Fruit fly (Drosophila melanogaster) whole organism, pupa: ENCODE results near the gene CG42369.

Experiments used
- CG10348 ChIP-seq: fragments of 200-800 bp; sonication (Bioruptor generic); IDR thresholded peaks from 2 replicates; pipeline ENCODE4 v1.3.6; 2022; ENCODE audit warnings: missing biosample characterization, missing genetic modification characterization
- CG12605 ChIP-seq: fragments of 200-800 bp; sonication (Bioruptor generic); IDR thresholded peaks from 2 replicates; pipeline ENCODE4 v1.3.6; 2022; ENCODE audit warnings: missing biosample characterization, missing genetic modification characterization
- CG13204 ChIP-seq: fragments of 200-800 bp; sonication (Bioruptor generic); optimal IDR thresholded peaks from 2 replicates; lab custom pipeline; 2018; ENCODE audit warnings: missing biosample characterization, mild to moderate bottlenecking, missing genetic modification characterization, moderate library complexity
- CG14655 ChIP-seq: fragments of 200-800 bp; sonication (Bioruptor generic); optimal IDR thresholded peaks from 3 replicates; lab custom pipeline; 2017; ENCODE audit warnings: mild to moderate bottlenecking, missing biosample characterization, missing genetic modification reagents, missing genetic modification characterization
- CG15710 ChIP-seq: fragments of 200-800 bp; sonication (Bioruptor generic); optimal IDR thresholded peaks from 2 replicates; lab custom pipeline; 2018; ENCODE audit warnings: missing biosample characterization, mild to moderate bottlenecking, missing genetic modification characterization, moderate library complexity
- CG17806 ChIP-seq: fragments of 200-800 bp; sonication (Bioruptor generic); optimal IDR thresholded peaks from 2 replicates; lab custom pipeline; 2018; ENCODE audit warnings: missing biosample characterization, mild to moderate bottlenecking, missing genetic modification characterization, moderate library complexity
- CG32121 ChIP-seq: fragments of 200-800 bp; sonication (Bioruptor generic); IDR thresholded peaks from 2 replicates; pipeline ENCODE4 v1.3.6; 2022; ENCODE audit warnings: missing biosample characterization, missing genetic modification characterization
- CG34367 ChIP-seq: fragments of 200-800 bp; sonication (Bioruptor generic); optimal IDR thresholded peaks from 2 replicates; lab custom pipeline; 2018; ENCODE audit warnings: missing biosample characterization, mild to moderate bottlenecking, missing genetic modification characterization
- CG4496 ChIP-seq: fragments of 200-800 bp; sonication (Bioruptor generic); IDR thresholded peaks from 3 replicates; pipeline ENCODE4 v1.3.6; 2022; ENCODE audit warnings: missing biosample characterization, missing genetic modification characterization
- CG8159 ChIP-seq: fragments of 200-800 bp; sonication (Bioruptor generic); optimal IDR thresholded peaks from 3 replicates; lab custom pipeline; 2018; ENCODE audit warnings: missing biosample characterization, mild to moderate bottlenecking, missing genetic modification characterization, moderate library complexity
- CG8301 ChIP-seq: fragments of 200-800 bp; sonication (Bioruptor generic); optimal IDR thresholded peaks from 2 replicates; lab custom pipeline; 2018; ENCODE audit warnings: missing biosample characterization, mild to moderate bottlenecking, missing genetic modification characterization
- CG9948 ChIP-seq: fragments of 200-800 bp; sonication (Bioruptor generic); optimal IDR thresholded peaks from 2 replicates; lab custom pipeline; 2018; ENCODE audit warnings: missing biosample characterization, mild to moderate bottlenecking, missing genetic modification characterization, moderate library complexity
- D1 ChIP-seq: fragments of 200-800 bp; sonication (Bioruptor generic); optimal IDR thresholded peaks from 2 replicates; lab custom pipeline; 2018; ENCODE audit warnings: missing biosample characterization, mild to moderate bottlenecking, missing genetic modification characterization, moderate library complexity
- EcR ChIP-seq: fragments of 200-800 bp; sonication (Bioruptor generic); optimal IDR thresholded peaks from 3 replicates; lab custom pipeline; 2019; ENCODE audit warnings: missing biosample characterization, missing genetic modification characterization, mild to moderate bottlenecking, moderate library complexity, missing genetic modification reagents
- Ets98B ChIP-seq: fragments of 200-800 bp; sonication (Bioruptor generic); IDR thresholded peaks from 2 replicates; pipeline ENCODE4 v1.3.6; 2022; ENCODE audit warnings: missing biosample characterization, missing genetic modification characterization
- Pif1A ChIP-seq: fragments of 200-800 bp; sonication (Bioruptor generic); optimal IDR thresholded peaks from 3 replicates; lab custom pipeline; 2016; ENCODE audit warnings: missing biosample characterization, missing genetic modification characterization
- Pif1B ChIP-seq: fragments of 200-800 bp; sonication (Bioruptor generic); optimal IDR thresholded peaks from 3 replicates; lab custom pipeline; 2016; ENCODE audit warnings: missing biosample characterization, missing genetic modification characterization
- Snoo ChIP-seq: fragments of 200-800 bp; sonication (Bioruptor generic); optimal IDR thresholded peaks from 3 replicates; lab custom pipeline; 2017; ENCODE audit warnings: missing biosample characterization, mild to moderate bottlenecking, missing genetic modification characterization, inconsistent platforms
- fd96Ca ChIP-seq: fragments of 200-800 bp; sonication (Bioruptor generic); IDR thresholded peaks from 3 replicates; pipeline ENCODE4 v1.3.6; 2022; ENCODE audit warnings: missing biosample characterization, missing genetic modification characterization
- gl ChIP-seq: fragments of 200-800 bp; sonication (Bioruptor generic); optimal IDR thresholded peaks from 2 replicates; lab custom pipeline; 2018; ENCODE audit warnings: missing biosample characterization, mild to moderate bottlenecking, missing genetic modification characterization
- rn ChIP-seq: fragments of 200-800 bp; sonication (Bioruptor generic); IDR thresholded peaks from 2 replicates; pipeline ENCODE4 v1.3.6; 2022; ENCODE audit warnings: missing biosample characterization, missing genetic modification characterization

Gene CG42369

dm6 chr2L:6397149-6397548 lies at the start of gene CG42369:
TSS of gene CG42369 (minus strand) at chr2L:6397249.
- TF ChIP-seq Snoo (tag; lab: Kevin White, UChicago), result no peak
- no peak for TF ChIP-seq CG17806 (tag; lab: Kevin White, UChicago)
- no peak for TF ChIP-seq fd96Ca (GFP tag; lab: Robert Waterston, UW)
- TF ChIP-seq CG32121 (GFP tag; lab: Robert Waterston, UW), result no peak
- TF ChIP-seq Pif1A (GFP tag; lab: Kevin White, UChicago), result no peak
- no peak for TF ChIP-seq gl
- TF ChIP-seq rn (GFP tag; lab: Robert Waterston, UW), result no peak
- TF ChIP-seq Pif1B (GFP tag; lab: Kevin White, UChicago), result no peak
- TF ChIP-seq CG10348, result no peak
- TF ChIP-seq CG13204 (GFP tag; lab: Kevin White, UChicago), result no peak
- TF ChIP-seq CG8159 (tag; lab: Kevin White, UChicago), result no peak
- TF ChIP-seq CG14655 (GFP tag; lab: Kevin White, UChicago), result no peak
- TF ChIP-seq EcR (GFP tag; lab: Kevin White, UChicago), result no peak
- TF ChIP-seq CG9948 (tag; lab: Kevin White, UChicago), result no peak
- no peak for TF ChIP-seq CG15710 (tag; lab: Kevin White, UChicago)
- TF ChIP-seq D1 (tag; lab: Kevin White, UChicago), result no peak

- TF ChIP-seq Snoo (tag; lab: Kevin White, UChicago), result no peak
- no peak for TF ChIP-seq rn (GFP tag; lab: Robert Waterston, UW)
- no peak for TF ChIP-seq CG14655 (GFP tag; lab: Kevin White, UChicago)
- no peak for TF ChIP-seq CG15710 (tag; lab: Kevin White, UChicago)
- TF ChIP-seq CG10348, result no peak
- TF ChIP-seq CG9948 (tag; lab: Kevin White, UChicago), result no peak
- no peak for TF ChIP-seq D1 (tag; lab: Kevin White, UChicago)
- TF ChIP-seq Pif1B (GFP tag; lab: Kevin White, UChicago), result no peak
- TF ChIP-seq gl, result no peak
- no peak for TF ChIP-seq Ets98B (GFP tag; lab: Robert Waterston, UW)
- TF ChIP-seq CG8301 (tag; lab: Kevin White, UChicago), result no peak
- TF ChIP-seq CG34367 (tag; lab: Kevin White, UChicago), result no peak
Measured at dm6 chr2L:6426329-6426728, 29.3 kb upstream of the CG42369 start.

- TF ChIP-seq D1 (tag; lab: Kevin White, UChicago) (no peak), rn (GFP tag; lab: Robert Waterston, UW) (no peak), CG15710 (tag; lab: Kevin White, UChicago) (no peak), CG12605 (no peak), CG8159 (tag; lab: Kevin White, UChicago) (no peak), CG13204 (GFP tag; lab: Kevin White, UChicago) (no peak), CG14655 (GFP tag; lab: Kevin White, UChicago) (no peak), Ets98B (GFP tag; lab: Robert Waterston, UW) (no peak; the same call in 1 of the 2 replicates), EcR (GFP tag; lab: Kevin White, UChicago) (no peak), CG9948 (tag; lab: Kevin White, UChicago) (no peak), Pif1B (GFP tag; lab: Kevin White, UChicago) (no peak), CG10348 (no peak), Snoo (tag; lab: Kevin White, UChicago) (no peak), fd96Ca (GFP tag; lab: Robert Waterston, UW) (no peak), CG32121 (GFP tag; lab: Robert Waterston, UW) (no peak), Pif1A (GFP tag; lab: Kevin White, UChicago) (no peak), CG17806 (tag; lab: Kevin White, UChicago) (no peak), CG8301 (tag; lab: Kevin White, UChicago) (no peak), CG4496 (GFP tag; lab: Robert Waterston, UW) (no peak), CG34367 (tag; lab: Kevin White, UChicago) (no peak)
Measured at dm6 chr2L:6424198-6424597, 27.1 kb upstream of the CG42369 start, which contains the start of gene Fic. TSS of gene Fic (plus strand) at chr2L:6424336.

dm6 chr2L:6423148-6423547 lies 26.1 kb upstream of the CG42369 start, which contains the start of gene Tig:
TSS of gene Tig (minus strand) at chr2L:6423310.
- no peak for TF ChIP-seq Snoo (tag; lab: Kevin White, UChicago)
- TF ChIP-seq EcR (GFP tag; lab: Kevin White, UChicago), result no peak
- TF ChIP-seq fd96Ca (GFP tag; lab: Robert Waterston, UW), result no peak
- no peak for TF ChIP-seq CG14655 (GFP tag; lab: Kevin White, UChicago)
- no peak for TF ChIP-seq CG13204 (GFP tag; lab: Kevin White, UChicago)
- TF ChIP-seq D1 (tag; lab: Kevin White, UChicago), result no peak
- no peak for TF ChIP-seq CG8301 (tag; lab: Kevin White, UChicago)
- TF ChIP-seq Ets98B (GFP tag; lab: Robert Waterston, UW), result no peak
- no peak for TF ChIP-seq CG4496 (GFP tag; lab: Robert Waterston, UW)
- no peak for TF ChIP-seq CG12605
- TF ChIP-seq CG32121 (GFP tag; lab: Robert Waterston, UW), result no peak
- TF ChIP-seq Pif1B (GFP tag; lab: Kevin White, UChicago), result no peak
- TF ChIP-seq CG9948 (tag; lab: Kevin White, UChicago), result no peak
- no peak for TF ChIP-seq CG8159 (tag; lab: Kevin White, UChicago)
- no peak for TF ChIP-seq CG34367 (tag; lab: Kevin White, UChicago)
- no peak for TF ChIP-seq Pif1A (GFP tag; lab: Kevin White, UChicago)
- TF ChIP-seq CG10348, result no peak

dm6 chr2L:6422488-6422887 lies 25.4 kb upstream of the CG42369 start:
- TF ChIP-seq CG8159 (tag; lab: Kevin White, UChicago) (no peak), EcR (GFP tag; lab: Kevin White, UChicago) (no peak), CG15710 (tag; lab: Kevin White, UChicago) (no peak), CG8301 (tag; lab: Kevin White, UChicago) (no peak), CG12605 (no peak), CG32121 (GFP tag; lab: Robert Waterston, UW) (no peak), CG17806 (tag; lab: Kevin White, UChicago) (no peak)
